Worm (Caenorhabditis elegans): ENCODE results near the gene F40G9.6.

ce11 chrIII:146369-146768 is 33.0 kb upstream of the F40G9.6 start, which contains the start of gene fbxb-84:
- TF ChIP-seq sea-1 (GFP tag; conservative IDR thresholded peaks at IDR 0.05) (no peak), ama-1 (optimal IDR thresholded peaks at IDR 0.05) (no peak), flt-1 (GFP tag; IDR thresholded peaks at IDR 0.05) (no peak), scrt-1 (GFP tag; IDR thresholded peaks at IDR 0.05) (no peak), ets-7 (tag; optimal IDR thresholded peaks at IDR 0.05) (no peak), hmbx-1 (tag; optimal IDR thresholded peaks at IDR 0.05) (no peak), aly-1 (tag; optimal IDR thresholded peaks at IDR 0.05) (no peak), pes-1 (GFP tag; IDR thresholded peaks at IDR 0.05) (no peak), tbx-11 (GFP tag; IDR thresholded peaks at IDR 0.05) (no peak)

All from whole organism, early embryonic.